Worm (Caenorhabditis elegans) whole organism, L1 larva: ENCODE measurements around the gene mrps-18B.

Source experiments
- ceh-63 ChIP-seq: fragments of 200-800 bp; sonication (Bioruptor generic); optimal IDR thresholded peaks from 2 replicates; lab custom pipeline; 2018; ENCODE audit warnings: mild to moderate bottlenecking, missing genetic modification characterization, missing compliant biosample characterization
- efl-3 ChIP-seq: fragments of 200-800 bp; sonication (Bioruptor generic); optimal IDR thresholded peaks from 2 replicates; lab custom pipeline; 2018; ENCODE audit warnings: mild to moderate bottlenecking, missing genetic modification characterization, missing compliant biosample characterization
- egl-27 ChIP-seq, 2 experiments: fragments of 150-350 bp in 1 of 2; sonication (generic microtip); optimal IDR thresholded peaks; 3 replicates each; lab custom pipeline; 2017 to 2018; ENCODE audit warnings: missing biosample characterization in 2 of 2, missing genetic modification characterization in 2 of 2, missing genetic modification reagents in 2 of 2
- elt-3 ChIP-seq, 6 experiments: fragments of 150-350 bp in 1 of 6; sonication (generic microtip); optimal IDR thresholded peaks; 2 replicates each; lab custom pipeline; 2017 to 2018; ENCODE audit warnings: missing biosample characterization in 6 of 6, missing genetic modification characterization in 6 of 6, inconsistent platforms in 1 of 6
- lin-13 ChIP-seq: fragments of 150-350 bp; optimal IDR thresholded peaks from 2 replicates; lab custom pipeline; 2014; ENCODE audit warnings: missing biosample characterization, missing genetic modification reagents, missing genetic modification characterization
- mdl-1 ChIP-seq, 2 experiments: fragments of 150-350 bp; optimal IDR thresholded peaks; 2 replicates each; lab custom pipeline; 2014 to 2017; ENCODE audit warnings: missing biosample characterization in 2 of 2, missing genetic modification characterization in 2 of 2, inconsistent platforms in 1 of 2
- nhr-11 ChIP-seq: fragments of 150-350 bp; optimal IDR thresholded peaks from 2 replicates; lab custom pipeline; 2014; ENCODE audit warnings: missing biosample characterization, missing genetic modification characterization
- nhr-76 ChIP-seq: sonication (generic microtip); optimal IDR thresholded peaks from 2 replicates; lab custom pipeline; 2017; ENCODE audit warnings: missing biosample characterization, missing genetic modification characterization
- pqm-1 ChIP-seq: sonication (generic microtip); optimal IDR thresholded peaks from 3 replicates; lab custom pipeline; 2017; ENCODE audit warnings: missing biosample characterization, missing genetic modification characterization
- snpc-4 ChIP-seq: fragments of 150-350 bp; optimal IDR thresholded peaks from 2 replicates; lab custom pipeline; 2014; ENCODE audit warnings: missing biosample characterization, missing genetic modification characterization
- unc-130 ChIP-seq: fragments of 150-350 bp; optimal IDR thresholded peaks from 2 replicates; lab custom pipeline; 2017; ENCODE audit warnings: missing biosample characterization, missing genetic modification characterization, inconsistent platforms
- zag-1 ChIP-seq: fragments of 150-350 bp; optimal IDR thresholded peaks from 2 replicates; lab custom pipeline; 2014; ENCODE audit warnings: missing biosample characterization, missing genetic modification characterization

- TF ChIP-seq elt-3 (tag; optimal IDR thresholded peaks at IDR 0.05; lab: Kevin White, UChicago) (no peak), mdl-1 (tag; optimal IDR thresholded peaks at IDR 0.05; lab: Kevin White, UChicago) (no peak), lin-13 (GFP tag; lab: Kevin White, UChicago) (no peak), efl-3 (GFP tag; lab: Kevin White, UChicago) (no peak), snpc-4 (no peak), ceh-63 (GFP tag; lab: Kevin White, UChicago) (no peak), egl-27 (tag; optimal IDR thresholded peaks at IDR 0.05; lab: Kevin White, UChicago) (no peak), unc-130 (tag; lab: Kevin White, UChicago) (no peak), pqm-1 (tag; lab: Kevin White, UChicago) (no peak), nhr-76 (tag; lab: Kevin White, UChicago) (no peak), nhr-11 (tag; lab: Kevin White, UChicago) (no peak), zag-1 (tag; lab: Kevin White, UChicago) (no peak)
Measured at ce11 chrII:8483124-8483792, 42.2 kb upstream of the mrps-18B start.
